Worm (Caenorhabditis elegans): ENCODE results near the gene math-16.
"Not testable (repeated sequence)": the region's sequence is repeated elsewhere in the genome, so short reads cannot be mapped to it uniquely, and the experiment has no call there.

DNA sequence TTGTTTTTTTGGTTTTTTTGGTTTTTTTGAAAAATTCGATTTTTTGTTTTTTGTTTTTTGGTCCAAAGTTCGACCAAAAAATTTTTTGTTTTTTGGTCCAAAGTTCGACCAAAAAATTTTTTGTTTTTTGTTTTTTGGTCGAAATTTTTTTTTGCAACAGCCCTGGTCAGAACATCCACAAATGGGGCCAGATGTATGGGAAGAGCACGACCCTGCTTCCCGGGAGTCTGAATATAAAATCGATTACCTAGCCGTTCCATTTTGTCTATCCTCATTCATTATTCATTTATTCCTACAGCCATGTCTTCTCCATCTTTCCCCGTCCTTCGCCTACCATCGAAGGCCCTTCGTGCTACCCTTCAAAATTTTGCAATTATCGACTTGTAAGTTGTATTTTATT lies 24.5 kb downstream of the math-16 start, which contains the start of gene fbxb-95:
- TF ChIP-seq hmg-1.2 (GFP tag; IDR thresholded peaks at IDR 0.05); cebp-1 (GFP tag; IDR thresholded peaks at IDR 0.05); cebp-1 (tag; optimal IDR thresholded peaks at IDR 0.05); atf-7 (tag; optimal IDR thresholded peaks at IDR 0.05); ets-4 (GFP tag; optimal IDR thresholded peaks at IDR 0.05); mes-4 (tag; optimal IDR thresholded peaks at IDR 0.05); Y79H2A.3 (GFP tag; conservative IDR thresholded peaks at IDR 0.05); nhr-27 (tag; optimal IDR thresholded peaks at IDR 0.05); C06A6.2 (GFP tag; conservative IDR thresholded peaks at IDR 0.05); ama-1 (optimal IDR thresholded peaks at IDR 0.05); ama-1 (GFP tag; optimal IDR thresholded peaks at IDR 0.05): not testable (repeated sequence)
